Fruit fly (Drosophila melanogaster) whole organism, embryonic: ENCODE data around the gene CG42258.

Experiments used
- BEAF-32 ChIP-seq: fragments of 200-800 bp; sonication (Bioruptor generic); optimal IDR thresholded peaks from 3 replicates; lab custom pipeline; 2017; ENCODE audit warnings: missing biosample characterization, missing genetic modification characterization, mild to moderate bottlenecking, moderate library complexity, missing genetic modification reagents
- CG12769 ChIP-seq: fragments of 200-800 bp; sonication (Bioruptor generic); optimal IDR thresholded peaks from 2 replicates; lab custom pipeline; 2019; ENCODE audit warnings: missing biosample characterization, mild to moderate bottlenecking, missing genetic modification characterization, moderate library complexity
- CG17385 ChIP-seq: fragments of 200-800 bp; sonication (Bioruptor generic); optimal IDR thresholded peaks from 3 replicates; lab custom pipeline; 2018; ENCODE audit warnings: missing biosample characterization, mild to moderate bottlenecking, missing genetic modification characterization
- CG7963 ChIP-seq: fragments of 200-800 bp; sonication (Bioruptor generic); IDR thresholded peaks from 3 replicates; pipeline ENCODE4 v1.3.6; 2022; ENCODE audit warnings: missing biosample characterization, missing genetic modification characterization; ENCODE audit not compliant: partially characterized antibody
- Lpt ChIP-seq: fragments of >200 bp; optimal IDR thresholded peaks from 2 replicates; lab custom pipeline; 2018; ENCODE audit warnings: missing biosample characterization, missing genetic modification characterization
- NC2α ChIP-seq: fragments of 200-800 bp; sonication (Bioruptor generic); optimal IDR thresholded peaks from 2 replicates; lab custom pipeline; 2016; ENCODE audit warnings: missing biosample characterization, missing genetic modification characterization
- exex ChIP-seq: fragments of 200-800 bp; sonication (Bioruptor generic); optimal IDR thresholded peaks from 4 replicates; lab custom pipeline; 2018; ENCODE audit warnings: missing biosample characterization, mild to moderate bottlenecking, missing genetic modification characterization, moderate library complexity
- psq ChIP-seq: fragments of 200-800 bp; sonication (Bioruptor generic); optimal IDR thresholded peaks from 2 replicates; lab custom pipeline; 2017; ENCODE audit warnings: missing biosample characterization, missing genetic modification characterization

dm6 chrX:12447874-12448273, 15.5 kb upstream of the CG42258 start:
- no peak for TF ChIP-seq CG12769
- TF ChIP-seq Lpt (GFP tag; lab: Kevin White, UChicago): no peak
- no peak for TF ChIP-seq exex
- TF ChIP-seq psq (GFP tag; lab: Kevin White, UChicago): no peak
- TF ChIP-seq NC2α: no peak
- TF ChIP-seq CG17385 (GFP tag; lab: Kevin White, UChicago): no peak
- TF ChIP-seq CG7963 (GFP tag; lab: Robert Waterston, UW): no peak
- TF ChIP-seq BEAF-32 (GFP tag; lab: Kevin White, UChicago): no peak
